Fruit fly (Drosophila melanogaster) whole organism, embryonic: ENCODE results near the gene Sgp.

Experiments used
- CG10209 ChIP-seq: fragments of 200-800 bp; sonication (Bioruptor generic); optimal IDR thresholded peaks from 3 replicates; lab custom pipeline; 2017; ENCODE audit warnings: missing biosample characterization, mild to moderate bottlenecking, missing genetic modification characterization, missing genetic modification reagents
- CG10462 ChIP-seq: fragments of 200-800 bp; sonication (Bioruptor generic); optimal IDR thresholded peaks from 2 replicates; lab custom pipeline; 2016; ENCODE audit warnings: missing biosample characterization, missing genetic modification characterization
- CG10543 ChIP-seq: fragments of 200-800 bp; sonication (Bioruptor generic); optimal IDR thresholded peaks from 3 replicates; lab custom pipeline; 2017; ENCODE audit warnings: missing biosample characterization, mild to moderate bottlenecking, missing genetic modification characterization, moderate library complexity
- CG11398 ChIP-seq: fragments of 200-800 bp; sonication (Bioruptor generic); optimal IDR thresholded peaks from 2 replicates; lab custom pipeline; 2016; ENCODE audit warnings: missing biosample characterization, missing genetic modification characterization
- CG13123 ChIP-seq: fragments of 200-800 bp; sonication (Bioruptor generic); optimal IDR thresholded peaks from 2 replicates; lab custom pipeline; 2016; ENCODE audit warnings: missing biosample characterization, missing genetic modification characterization
- CG13424 ChIP-seq: fragments of 200-800 bp; sonication (Bioruptor generic); optimal IDR thresholded peaks from 2 replicates; lab custom pipeline; 2019; ENCODE audit warnings: missing biosample characterization, mild to moderate bottlenecking, missing genetic modification characterization, moderate library complexity
- CG13775 ChIP-seq: fragments of 200-800 bp; sonication (Bioruptor generic); optimal IDR thresholded peaks from 3 replicates; lab custom pipeline; 2017; ENCODE audit warnings: missing biosample characterization, mild to moderate bottlenecking, missing genetic modification characterization
- CG17829 ChIP-seq: fragments of 200-800 bp; optimal IDR thresholded peaks from 2 replicates; lab custom pipeline; 2019; ENCODE audit warnings: missing biosample characterization, mild to moderate bottlenecking, missing genetic modification characterization, moderate library complexity
- CG1792 ChIP-seq: fragments of 200-800 bp; sonication (Bioruptor generic); optimal IDR thresholded peaks from 2 replicates; lab custom pipeline; 2016; ENCODE audit warnings: missing biosample characterization, missing genetic modification characterization
- CG2889 ChIP-seq: fragments of 200-800 bp; sonication (Bioruptor generic); IDR thresholded peaks from 3 replicates; pipeline ENCODE4 v1.3.6; 2022; ENCODE audit warnings: missing biosample characterization, missing genetic modification characterization
- CG4282 ChIP-seq: fragments of 200-800 bp; sonication (Bioruptor generic); optimal IDR thresholded peaks from 2 replicates; lab custom pipeline; 2016; ENCODE audit warnings: missing biosample characterization, missing genetic modification characterization
- CG4404 ChIP-seq: fragments of 200-800 bp; sonication (Bioruptor generic); IDR thresholded peaks from 2 replicates; pipeline ENCODE4 v1.3.6; 2022; ENCODE audit warnings: missing biosample characterization, missing genetic modification characterization
- CG5245 ChIP-seq: fragments of 200-800 bp; sonication (Bioruptor generic); optimal IDR thresholded peaks from 3 replicates; lab custom pipeline; 2016; ENCODE audit warnings: missing biosample characterization, missing genetic modification characterization
- CG8290 ChIP-seq, 3 experiments: fragments of 200-800 bp; sonication (Bioruptor generic); optimal IDR thresholded peaks; 2 replicates each; lab custom pipeline; 2016 to 2019; ENCODE audit warnings: missing biosample characterization in 3 of 3, missing genetic modification characterization in 3 of 3, mild to moderate bottlenecking in 2 of 3, moderate library complexity in 1 of 3
- Chrac-16 ChIP-seq: fragments of 200-800 bp; sonication (Bioruptor generic); optimal IDR thresholded peaks from 3 replicates; lab custom pipeline; 2016; ENCODE audit warnings: missing biosample characterization, missing genetic modification characterization
- Doc3 ChIP-seq: fragments of 200-800 bp; sonication (Bioruptor generic); IDR thresholded peaks from 3 replicates; pipeline ENCODE4 v1.3.6; 2022; ENCODE audit warnings: missing biosample characterization, missing genetic modification characterization; ENCODE audit not compliant: partially characterized antibody
- E2f1 ChIP-seq: fragments of 200-800 bp; sonication (Bioruptor generic); IDR thresholded peaks from 2 replicates; pipeline ENCODE4 v1.3.6; 2022; ENCODE audit warnings: missing biosample characterization, missing genetic modification characterization
- GATAe ChIP-seq: fragments of 200-800 bp; sonication (Bioruptor generic); conservative IDR thresholded peaks from 2 replicates; pipeline ENCODE4 v1.3.6; 2022; ENCODE audit warnings: missing biosample characterization, missing genetic modification characterization
- HmgZ ChIP-seq: fragments of 200-800 bp; sonication (Bioruptor generic); optimal IDR thresholded peaks from 2 replicates; lab custom pipeline; 2018; ENCODE audit warnings: missing biosample characterization, mild to moderate bottlenecking, missing genetic modification characterization
- Lhr ChIP-seq: fragments of 200-800 bp; sonication (Bioruptor generic); optimal IDR thresholded peaks from 3 replicates; lab custom pipeline; 2017; ENCODE audit warnings: mild to moderate bottlenecking, missing biosample characterization, missing genetic modification reagents, missing genetic modification characterization
- Nf-YC ChIP-seq: fragments of 200-800 bp; optimal IDR thresholded peaks from 3 replicates; lab custom pipeline; 2019; ENCODE audit warnings: missing biosample characterization, mild to moderate bottlenecking, missing genetic modification characterization, moderate library complexity
- PHDP ChIP-seq: fragments of 200-800 bp; sonication (Bioruptor generic); optimal IDR thresholded peaks from 3 replicates; lab custom pipeline; 2018; ENCODE audit warnings: missing biosample characterization, mild to moderate bottlenecking, missing genetic modification characterization, moderate library complexity
- Rfx ChIP-seq: fragments of 200-800 bp; sonication (Bioruptor generic); IDR thresholded peaks from 2 replicates; pipeline ENCODE4 v1.3.6; 2022; ENCODE audit warnings: missing biosample characterization, missing genetic modification characterization
- Spps ChIP-seq: fragments of 200-800 bp; sonication (Bioruptor generic); optimal IDR thresholded peaks from 2 replicates; lab custom pipeline; 2018; ENCODE audit warnings: missing biosample characterization, mild to moderate bottlenecking, missing genetic modification characterization
- Stat92E ChIP-seq, 3 experiments: fragments of >200 bp in 2 of 3; fragments of 200-800 bp in 1 of 3; sonication (Bioruptor generic) in 1 of 3; optimal IDR thresholded peaks; 2 replicates each; lab custom pipeline; 2017 to 2019; ENCODE audit warnings: missing biosample characterization in 3 of 3, missing genetic modification characterization in 3 of 3, mild to moderate bottlenecking in 1 of 3, moderate library complexity in 1 of 3
- ac ChIP-seq: fragments of 200-800 bp; sonication (Bioruptor generic); optimal IDR thresholded peaks from 3 replicates; lab custom pipeline; 2017; ENCODE audit warnings: missing biosample characterization, mild to moderate bottlenecking, missing genetic modification characterization
- aop ChIP-seq: fragments of 200-800 bp; sonication (Bioruptor generic); IDR thresholded peaks from 2 replicates; pipeline ENCODE4 v1.3.6; 2022; ENCODE audit warnings: missing biosample characterization, missing genetic modification characterization
- crc ChIP-seq: fragments of 200-800 bp; sonication (Bioruptor generic); optimal IDR thresholded peaks from 2 replicates; lab custom pipeline; 2016; ENCODE audit warnings: missing biosample characterization, missing genetic modification characterization
- crp ChIP-seq, 2 experiments: fragments of 200-800 bp; sonication (Bioruptor generic); optimal IDR thresholded peaks; 2 replicates in 1 of 2; 3 replicates in 1 of 2; lab custom pipeline; 2017; ENCODE audit warnings: missing biosample characterization in 2 of 2, missing genetic modification characterization in 2 of 2, mild to moderate bottlenecking in 1 of 2, moderate library complexity in 1 of 2
- dpn ChIP-seq, 2 experiments: fragments of 200-800 bp; sonication (Bioruptor generic); optimal IDR thresholded peaks; 3 replicates each; lab custom pipeline; 2016; ENCODE audit warnings: missing biosample characterization in 2 of 2, missing genetic modification characterization in 2 of 2
- dysf ChIP-seq: fragments of 200-800 bp; sonication (Bioruptor generic); IDR thresholded peaks from 3 replicates; pipeline ENCODE4 v1.3.6; 2022; ENCODE audit warnings: missing biosample characterization, missing genetic modification characterization
- ems ChIP-seq: fragments of 200-800 bp; sonication (Bioruptor generic); optimal IDR thresholded peaks from 3 replicates; lab custom pipeline; 2016; ENCODE audit warnings: missing biosample characterization, missing genetic modification characterization
- gsb ChIP-seq: fragments of 200-800 bp; sonication (Bioruptor generic); IDR thresholded peaks from 2 replicates; pipeline ENCODE4 v1.3.6; 2022; ENCODE audit warnings: missing biosample characterization, missing genetic modification characterization
- her ChIP-seq: fragments of 200-800 bp; sonication (Bioruptor generic); optimal IDR thresholded peaks from 2 replicates; lab custom pipeline; 2016; ENCODE audit warnings: missing biosample characterization, missing genetic modification characterization
- ken ChIP-seq: fragments of 200-800 bp; sonication (Bioruptor generic); IDR thresholded peaks from 3 replicates; pipeline ENCODE4 v1.3.6; 2022; ENCODE audit warnings: missing biosample characterization, missing genetic modification characterization
- lola ChIP-seq, 3 experiments: fragments of >200 bp in 2 of 3; fragments of 200-800 bp in 1 of 3; sonication (Bioruptor generic) in 1 of 3; optimal IDR thresholded peaks; 2 replicates each; lab custom pipeline; 2017 to 2019; ENCODE audit warnings: missing biosample characterization in 3 of 3, missing genetic modification characterization in 3 of 3, mild to moderate bottlenecking in 1 of 3, moderate library complexity in 1 of 3
- mam ChIP-seq: fragments of 200-800 bp; sonication (Bioruptor generic); optimal IDR thresholded peaks from 3 replicates; lab custom pipeline; 2016; ENCODE audit warnings: missing biosample characterization, missing genetic modification characterization
- pan ChIP-seq, 4 experiments: fragments of >200 bp in 3 of 4; fragments of 200-800 bp in 1 of 4; sonication (Bioruptor generic) in 1 of 4; optimal IDR thresholded peaks in 3 of 4; IDR thresholded peaks in 1 of 4; 2 replicates each; pipeline versions ENCODE4 v1.3.6 to Lab custom; 2017 to 2022; ENCODE audit warnings: missing biosample characterization in 2 of 4, missing genetic modification characterization in 2 of 4, mixed read lengths in 1 of 4
- phol ChIP-seq: fragments of 200-800 bp; sonication (Bioruptor generic); optimal IDR thresholded peaks from 3 replicates; lab custom pipeline; 2018; ENCODE audit warnings: missing biosample characterization, mild to moderate bottlenecking, missing genetic modification characterization, moderate library complexity
- pnt ChIP-seq: fragments of 200-800 bp; sonication (Bioruptor generic); optimal IDR thresholded peaks from 3 replicates; lab custom pipeline; 2016; ENCODE audit warnings: missing biosample characterization, missing genetic modification characterization
- psq ChIP-seq: fragments of 200-800 bp; sonication (Bioruptor generic); optimal IDR thresholded peaks from 2 replicates; lab custom pipeline; 2017; ENCODE audit warnings: missing biosample characterization, missing genetic modification characterization
- pum ChIP-seq: fragments of 200-800 bp; sonication (Bioruptor generic); optimal IDR thresholded peaks from 2 replicates; lab custom pipeline; 2016; ENCODE audit warnings: missing biosample characterization, missing genetic modification characterization
- sob ChIP-seq: fragments of 200-800 bp; sonication (Bioruptor generic); IDR thresholded peaks from 2 replicates; pipeline ENCODE4 v1.3.6; 2022; ENCODE audit warnings: missing biosample characterization, missing genetic modification characterization
- vnd ChIP-seq: fragments of 200-800 bp; sonication (Bioruptor generic); IDR thresholded peaks from 3 replicates; pipeline ENCODE4 v1.3.6; 2022; ENCODE audit warnings: missing biosample characterization, missing genetic modification characterization; ENCODE audit not compliant: partially characterized antibody
- z ChIP-seq: fragments of 200-800 bp; sonication (Bioruptor generic); IDR thresholded peaks from 3 replicates; pipeline ENCODE4 v1.3.6; 2022; ENCODE audit warnings: missing biosample characterization, missing genetic modification characterization

Gene Sgp

dm6 chr2L:8488735-8489134 is 30.8 kb upstream of the Sgp start, which contains the start of gene CG13088 (continued):
- no peak for TF ChIP-seq dysf (GFP tag; lab: Robert Waterston, UW)
- TF ChIP-seq ken (GFP tag; lab: Robert Waterston, UW): peak; percentile 39; the same call in 1 of the 3 replicates
- TF ChIP-seq ac: no peak
- TF ChIP-seq CG13775: no peak
- no peak for TF ChIP-seq pan (optimal IDR thresholded peaks at IDR 0.05; lab: Kevin White, UChicago)
- no peak for TF ChIP-seq pan (GFP tag; optimal IDR thresholded peaks at IDR 0.05 in 1 of 2, IDR thresholded peaks at IDR 0.05 in 1 of 2)
- peak; percentile 32 for TF ChIP-seq ems (GFP tag; lab: Kevin White, UChicago)
- peak; percentile 82 for TF ChIP-seq HmgZ (tag; lab: Kevin White, UChicago)
- no peak for TF ChIP-seq CG13424 (tag; lab: Kevin White, UChicago)
- peak; percentile 69 to 95 for TF ChIP-seq crp (GFP tag; optimal IDR thresholded peaks at IDR 0.05; lab: Kevin White, UChicago)
- peak; percentile 24 for TF ChIP-seq pum (GFP tag; lab: Kevin White, UChicago)
- no peak for TF ChIP-seq gsb (GFP tag; lab: Robert Waterston, UW)
- TF ChIP-seq Doc3 (GFP tag; lab: Robert Waterston, UW): no peak
- TF ChIP-seq pnt (GFP tag; lab: Kevin White, UChicago): no peak
- TF ChIP-seq psq (GFP tag; lab: Kevin White, UChicago): no peak
- TF ChIP-seq vnd (GFP tag; lab: Robert Waterston, UW): no peak
- TF ChIP-seq CG5245 (GFP tag; lab: Kevin White, UChicago): no peak
- no peak for TF ChIP-seq lola (GFP tag; optimal IDR thresholded peaks at IDR 0.05; lab: Kevin White, UChicago)
- peak; percentile 6 for TF ChIP-seq CG1792 (GFP tag; lab: Kevin White, UChicago)
- TF ChIP-seq aop (GFP tag; lab: Robert Waterston, UW): no peak
- no peak for TF ChIP-seq CG10462 (GFP tag; lab: Kevin White, UChicago)
- peak; percentile 75 for TF ChIP-seq CG8290 (GFP tag; optimal IDR thresholded peaks at IDR 0.05; lab: Kevin White, UChicago)
- no peak for TF ChIP-seq CG8290 (tag; optimal IDR thresholded peaks at IDR 0.05; lab: Kevin White, UChicago)
- TF ChIP-seq sob (GFP tag; lab: Robert Waterston, UW): peak; percentile 68
- no peak for TF ChIP-seq CG10209 (GFP tag; lab: Kevin White, UChicago)
- peak in 1 of 3 experiments; percentile 22 for TF ChIP-seq Stat92E (GFP tag; optimal IDR thresholded peaks at IDR 0.05; lab: Kevin White, UChicago)
- TF ChIP-seq Lhr (GFP tag; lab: Kevin White, UChicago): peak; percentile 25
- TF ChIP-seq CG2889 (GFP tag; lab: Robert Waterston, UW): no peak
- TF ChIP-seq CG4282: no peak
- no peak; the same call in none of the 2 replicates for TF ChIP-seq Rfx (GFP tag; lab: Robert Waterston, UW)
- TF ChIP-seq E2f1 (GFP tag; lab: Robert Waterston, UW): no peak
- no peak for TF ChIP-seq z
- no peak for TF ChIP-seq crc (GFP tag; lab: Kevin White, UChicago)
- TF ChIP-seq mam (GFP tag; lab: Kevin White, UChicago): peak; percentile 60
- no peak for TF ChIP-seq Chrac-16 (GFP tag; lab: Kevin White, UChicago)
- TF ChIP-seq her: no peak
- TF ChIP-seq, all 482 proteins: peak for 127

- TF ChIP-seq Nf-YC (tag; lab: Kevin White, UChicago) (no peak), CG10543 (GFP tag; lab: Kevin White, UChicago) (no peak), dpn (GFP tag; optimal IDR thresholded peaks at IDR 0.05; lab: Kevin White, UChicago) (no peak), Spps (tag; lab: Kevin White, UChicago) (no peak), CG13123 (GFP tag; lab: Kevin White, UChicago) (no peak), CG11398 (no peak), PHDP (tag; lab: Kevin White, UChicago) (no peak), phol (no peak), CG4404 (GFP tag; lab: Robert Waterston, UW) (no peak), GATAe (GFP tag; lab: Robert Waterston, UW) (no peak), dysf (GFP tag; lab: Robert Waterston, UW) (no peak), CG17829 (tag; lab: Kevin White, UChicago) (no peak), CG10209 (GFP tag; lab: Kevin White, UChicago) (no peak)
- TF ChIP-seq, all 482 proteins: peak for 0
Observed at dm6 chr2L:8490439-8490838, 29.1 kb upstream of the Sgp start, which contains the start of gene CG43400. CG43400 (plus strand) TSS chr2L:8490739.
